Fruit fly (Drosophila melanogaster): Measurements from ENCODE around the gene CG6959.

dm6 chr3R:11855156-11855555 lies 14.1 kb downstream of the CG6959 start:
- TF ChIP-seq svp (GFP tag) (peak; percentile 25), Ets96B (tag; optimal IDR thresholded peaks at IDR 0.05) (no peak), Blimp-1 (GFP tag; optimal IDR thresholded peaks at IDR 0.05) (no peak), achi (GFP tag; optimal IDR thresholded peaks at IDR 0.05) (peak; percentile 32), dac (GFP tag; optimal IDR thresholded peaks at IDR 0.05) (no peak), CG34406 (GFP tag; optimal IDR thresholded peaks at IDR 0.05) (peak; percentile 23), OdsH (GFP tag; optimal IDR thresholded peaks at IDR 0.05) (peak; percentile 26), CG6276 (GFP tag; optimal IDR thresholded peaks at IDR 0.05) (no peak), fd85E (GFP tag; optimal IDR thresholded peaks at IDR 0.05) (no peak), CG6792 (GFP tag; optimal IDR thresholded peaks at IDR 0.05) (no peak), CG10669 (GFP tag; optimal IDR thresholded peaks at IDR 0.05) (no peak), Hr39 (GFP tag; optimal IDR thresholded peaks at IDR 0.05) (no peak), CG4318 (GFP tag; optimal IDR thresholded peaks at IDR 0.05) (no peak)

Measured in whole organism, prepupa.